Worm (Caenorhabditis elegans): Measurements from ENCODE around the gene srw-39.

DNA sequence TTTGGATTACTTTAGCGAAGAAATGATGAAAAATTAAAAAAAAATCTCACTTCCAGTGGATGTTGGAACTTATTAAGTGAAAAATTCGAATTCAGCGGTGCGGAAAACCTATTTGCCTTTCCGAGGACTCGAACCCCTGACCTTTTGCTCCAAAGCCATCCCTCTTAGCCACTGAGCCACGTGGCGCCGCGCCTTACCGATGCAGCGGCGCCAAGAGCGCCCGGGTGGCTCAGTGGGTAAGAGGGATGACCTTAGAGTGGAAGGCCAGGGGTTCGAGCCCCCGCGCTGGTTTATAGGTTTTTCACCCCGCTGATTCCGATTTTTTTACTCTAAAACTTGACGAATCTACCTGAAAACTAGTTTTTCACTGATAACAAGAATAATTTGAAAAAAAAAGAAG lies 44.3 kb downstream of the srw-39 start:
- TF ChIP-seq F13H6.1 (tag; optimal IDR thresholded peaks at IDR 0.05) (no peak), dve-1 (tag; optimal IDR thresholded peaks at IDR 0.05) (no peak), nhr-232 (tag; optimal IDR thresholded peaks at IDR 0.05) (no peak), lin-11 (tag; optimal IDR thresholded peaks at IDR 0.05) (no peak), ama-1 (optimal IDR thresholded peaks at IDR 0.05) (no peak), hlh-8 (tag; optimal IDR thresholded peaks at IDR 0.05) (no peak), ets-4 (tag; optimal IDR thresholded peaks at IDR 0.05) (no peak), tbx-2 (tag; optimal IDR thresholded peaks at IDR 0.05) (no peak), npax-4 (tag; optimal IDR thresholded peaks at IDR 0.05) (no peak), odd-2 (tag; optimal IDR thresholded peaks at IDR 0.05) (no peak)
